Worm (Caenorhabditis elegans) whole organism, L1 larva: Measurements from ENCODE around the gene sri-29.
A peak's percentile ranks its signal among the peaks of the same experiment; 100 is the strongest.

ENCODE experiments used
- Y116A8C.19 ChIP-seq: sonication (generic microtip); optimal IDR thresholded peaks from 2 replicates; lab custom pipeline; 2016; ENCODE audit warnings: missing compliant biosample characterization, missing genetic modification characterization, borderline replicate concordance
- efl-1 ChIP-seq, 4 experiments: fragments of 150-350 bp; optimal IDR thresholded peaks in 3 of 4; peaks in 1 of 4; 1 replicate in 1 of 4; 2 replicates in 3 of 4; lab custom pipeline; 2014; ENCODE audit warnings: missing biosample characterization in 2 of 4, missing genetic modification characterization in 2 of 4, missing genetic modification reagents in 2 of 4
- ets-5 ChIP-seq: fragments of 200-800 bp; sonication (Bioruptor generic); IDR thresholded peaks from 2 replicates; pipeline ENCODE4 v1.3.6; 2022; ENCODE audit warnings: missing genetic modification characterization, missing compliant biosample characterization
- hlh-4 ChIP-seq: sonication (generic microtip); optimal IDR thresholded peaks from 2 replicates; lab custom pipeline; 2016; ENCODE audit warnings: mild to moderate bottlenecking, missing genetic modification characterization, missing compliant biosample characterization
- irx-1 ChIP-seq: sonication (generic microtip); optimal IDR thresholded peaks from 2 replicates; lab custom pipeline; 2016; ENCODE audit warnings: missing genetic modification characterization, missing compliant biosample characterization
- lin-14 ChIP-seq: fragments of 200-800 bp; sonication (Bioruptor generic); optimal IDR thresholded peaks from 2 replicates; lab custom pipeline; 2018; ENCODE audit warnings: mild to moderate bottlenecking, missing genetic modification characterization, moderate library complexity, missing compliant biosample characterization
- mep-1 ChIP-seq: fragments of 150-350 bp; optimal IDR thresholded peaks from 2 replicates; lab custom pipeline; 2014; ENCODE audit warnings: missing biosample characterization, missing genetic modification characterization
- nhr-19 ChIP-seq: fragments of 200-800 bp; sonication (Bioruptor generic); conservative IDR thresholded peaks from 2 replicates; pipeline ENCODE4 v1.3.6; 2022; ENCODE audit warnings: missing genetic modification characterization, missing compliant biosample characterization
- nhr-20 ChIP-seq: sonication (generic microtip); optimal IDR thresholded peaks from 2 replicates; lab custom pipeline; 2016; ENCODE audit warnings: mild to moderate bottlenecking, missing genetic modification characterization, missing compliant biosample characterization
- snu-23 ChIP-seq: sonication (generic microtip); optimal IDR thresholded peaks from 2 replicates; lab custom pipeline; 2016; ENCODE audit warnings: missing genetic modification characterization, missing compliant biosample characterization
- unc-62 ChIP-seq: fragments of 150-350 bp; optimal IDR thresholded peaks from 2 replicates; lab custom pipeline; 2014; ENCODE audit warnings: missing biosample characterization, missing genetic modification reagents, missing genetic modification characterization
- xbp-1 ChIP-seq: sonication (generic microtip); optimal IDR thresholded peaks from 2 replicates; lab custom pipeline; 2016; ENCODE audit warnings: missing genetic modification characterization, missing compliant biosample characterization

The sri-29 gene

DNA sequence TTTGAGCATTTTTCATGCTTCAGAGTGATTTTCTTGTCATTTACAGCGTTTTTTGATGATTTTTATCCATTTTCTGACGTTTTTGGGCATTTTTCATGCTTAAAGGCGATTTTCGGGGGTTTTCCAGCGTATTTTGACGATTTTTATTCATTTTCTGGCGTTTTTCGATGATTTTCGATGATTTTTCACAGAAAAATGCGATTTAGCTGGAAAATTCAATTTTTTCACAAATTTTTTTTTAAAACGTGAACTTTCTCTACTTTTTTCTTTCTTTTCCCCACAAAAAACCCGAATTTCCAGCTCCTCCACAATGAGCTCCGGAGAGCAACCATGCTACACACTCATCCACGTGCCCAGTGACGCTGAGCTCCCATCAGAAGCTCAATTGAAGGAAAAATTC, 34.4 kb downstream of the sri-29 start, which contains the start of gene copb-1:
Gene copb-1 (plus strand): TSS at position 301 of the 400 bp plus-strand sequence.
- TF ChIP-seq Y116A8C.19 (tag; lab: Kevin White, UChicago) (no peak), nhr-20 (tag; lab: Kevin White, UChicago) (no peak), irx-1 (tag; lab: Kevin White, UChicago) (no peak), snu-23 (GFP tag; lab: Kevin White, UChicago) (no peak)

DNA sequence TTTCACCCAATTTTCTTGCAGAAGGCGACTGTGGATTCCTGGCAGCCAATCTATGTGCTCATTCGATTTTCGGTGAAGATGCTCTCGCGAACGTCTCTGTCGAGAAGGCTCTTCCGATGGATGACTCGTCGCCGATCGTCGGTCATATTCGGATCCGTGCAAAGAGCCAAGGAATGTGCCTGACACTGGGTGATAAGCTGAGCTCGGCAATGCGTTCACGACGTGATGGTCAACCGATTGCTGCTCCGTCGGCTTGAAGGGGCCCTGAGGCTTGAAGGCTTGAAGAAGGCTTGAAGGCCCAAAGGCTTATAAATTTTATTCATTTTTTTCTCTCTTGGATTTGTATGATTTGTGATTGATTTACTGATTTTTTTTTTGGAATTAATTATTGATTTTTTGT, 43.0 kb downstream of the sri-29 start:
- TF ChIP-seq efl-1 (optimal IDR thresholded peaks at IDR 0.05; lab: Kevin White, UChicago) (no peak), efl-1 (GFP tag; optimal IDR thresholded peaks at IDR 0.05 in 1 of 2; lab: Kevin White, UChicago) (peak in 1 of 2 experiments; percentile 27), unc-62 (GFP tag; lab: Kevin White, UChicago) (no peak), mep-1 (tag; lab: Kevin White, UChicago) (no peak)

DNA sequence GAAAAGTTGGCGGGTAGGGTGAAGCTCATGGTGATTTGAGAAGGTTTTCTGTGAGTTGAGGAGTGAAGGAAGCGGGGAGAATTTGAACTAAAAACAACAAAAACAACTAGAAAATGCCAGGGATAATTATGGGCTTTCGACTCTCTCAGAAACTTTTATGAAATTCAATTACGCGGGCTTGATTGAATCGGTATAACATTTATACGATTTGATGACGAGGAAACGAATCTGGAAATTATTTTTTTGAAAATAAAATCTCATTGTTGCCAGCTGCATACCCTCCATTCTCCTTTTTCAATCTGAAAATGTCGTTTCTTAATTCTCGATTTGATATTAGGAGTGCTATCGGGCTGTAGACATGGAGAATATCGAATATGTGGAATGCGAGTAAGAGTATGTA, 47.1 kb downstream of the sri-29 start, which contains the start of gene srg-21:
Gene srg-21 (minus strand): TSS at position 101 of the 400 bp plus-strand sequence.
- TF ChIP-seq nhr-19 (GFP tag; lab: Robert Waterston, UW): no peak
- TF ChIP-seq efl-1 (optimal IDR thresholded peaks at IDR 0.05; lab: Kevin White, UChicago): no peak
- peak in 1 of 2 experiments; percentile 4 for TF ChIP-seq efl-1 (GFP tag; optimal IDR thresholded peaks at IDR 0.05 in 1 of 2; lab: Kevin White, UChicago)

DNA sequence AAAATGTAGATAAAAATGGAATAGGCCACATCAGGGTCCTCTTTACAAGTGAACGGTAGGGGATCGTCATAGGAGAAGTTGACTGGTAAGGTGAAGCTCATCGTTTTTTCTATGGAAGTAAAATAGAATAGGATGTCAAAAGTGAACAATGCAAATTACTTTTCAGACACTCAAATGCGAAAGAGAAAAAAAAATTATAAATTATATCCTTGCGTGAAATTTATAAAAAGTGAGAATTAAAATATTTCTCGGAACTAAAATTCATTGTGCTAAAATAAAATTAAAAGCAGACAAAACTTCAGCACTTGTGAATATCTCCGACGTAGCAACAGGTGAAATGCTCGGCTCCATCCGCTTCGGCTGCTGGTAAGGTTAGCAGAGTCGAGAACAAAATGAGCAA, 49.2 kb downstream of the sri-29 start, which contains the start of gene srg-22:
Gene srg-22 (minus strand): TSS at position 101 of the 400 bp plus-strand sequence.
- TF ChIP-seq hlh-4 (tag; lab: Kevin White, UChicago) (peak; percentile 7), ets-5 (GFP tag; lab: Robert Waterston, UW) (no peak), xbp-1 (no peak), lin-14 (no peak)
